Worm (Caenorhabditis elegans) whole organism, L4 larva: ENCODE data around the gene sqv-3.

Experiments used
- F49E8.2 ChIP-seq: sonication (generic microtip); optimal IDR thresholded peaks from 2 replicates; lab custom pipeline; 2016; ENCODE audit warnings: missing compliant biosample characterization, mild to moderate bottlenecking, missing genetic modification characterization, borderline replicate concordance
- ceh-32 ChIP-seq: sonication (generic microtip); optimal IDR thresholded peaks from 2 replicates; lab custom pipeline; 2016; ENCODE audit warnings: mild to moderate bottlenecking, missing genetic modification characterization, missing compliant biosample characterization; ENCODE audit not compliant: poor library complexity
- ceh-44 ChIP-seq: fragments of 200-800 bp; sonication (Bioruptor generic); IDR thresholded peaks from 2 replicates; pipeline ENCODE4 v1.3.6; 2022; ENCODE audit warnings: missing genetic modification reagents, missing genetic modification characterization, missing compliant biosample characterization
- ceh-62 ChIP-seq: sonication (generic microtip); optimal IDR thresholded peaks from 2 replicates; lab custom pipeline; 2017; ENCODE audit warnings: missing biosample characterization, missing genetic modification characterization
- ceh-82 ChIP-seq: sonication (generic microtip); optimal IDR thresholded peaks from 2 replicates; lab custom pipeline; 2017; ENCODE audit warnings: missing biosample characterization, missing genetic modification characterization
- ctbp-1 ChIP-seq: fragments of 200-800 bp; sonication (Bioruptor generic); IDR thresholded peaks from 2 replicates; pipeline ENCODE4 v1.3.6; 2022; ENCODE audit warnings: missing genetic modification reagents, missing genetic modification characterization, missing compliant biosample characterization
- daf-12 ChIP-seq: fragments of 150-350 bp; optimal IDR thresholded peaks from 2 replicates; lab custom pipeline; 2014; ENCODE audit warnings: missing biosample characterization, missing genetic modification reagents, missing genetic modification characterization
- daf-16 ChIP-seq, 3 experiments: sonication (generic microtip); optimal IDR thresholded peaks; 2 replicates each; lab custom pipeline; 2016 to 2017; ENCODE audit warnings: missing genetic modification characterization in 3 of 3, missing genetic modification reagents in 3 of 3, mild to moderate bottlenecking in 2 of 3, missing compliant biosample characterization in 2 of 3, missing biosample characterization in 1 of 3, moderate library complexity in 1 of 3
- duxl-1 ChIP-seq: sonication (generic microtip); optimal IDR thresholded peaks from 2 replicates; lab custom pipeline; 2016; ENCODE audit warnings: mild to moderate bottlenecking, missing genetic modification characterization, moderate library complexity, missing compliant biosample characterization; ENCODE audit not compliant: poor library complexity
- dve-1 ChIP-seq: sonication (generic microtip); optimal IDR thresholded peaks from 2 replicates; lab custom pipeline; 2017; ENCODE audit warnings: antibody characterized with exemption, mild to moderate bottlenecking, missing genetic modification characterization, missing compliant biosample characterization; ENCODE audit not compliant: insufficient read depth
- egl-43 ChIP-seq: fragments of 200-800 bp; sonication (Bioruptor generic); IDR thresholded peaks from 2 replicates; pipeline ENCODE4 v1.3.6; 2022; ENCODE audit warnings: missing genetic modification reagents, missing genetic modification characterization, missing compliant biosample characterization
- gei-8 ChIP-seq: fragments of 200-800 bp; sonication (Bioruptor generic); optimal IDR thresholded peaks from 2 replicates; lab custom pipeline; 2018; ENCODE audit warnings: mild to moderate bottlenecking, missing genetic modification characterization, missing compliant biosample characterization
- hif-1 ChIP-seq, 2 experiments: sonication (generic microtip); optimal IDR thresholded peaks; 2 replicates each; lab custom pipeline; 2016 to 2017; ENCODE audit warnings: missing compliant biosample characterization in 2 of 2, missing genetic modification characterization in 2 of 2, missing genetic modification reagents in 2 of 2, missing genotype in 2 of 2, mild to moderate bottlenecking in 1 of 2
- hmg-1.1 ChIP-seq: fragments of 200-800 bp; sonication (Bioruptor generic); IDR thresholded peaks from 2 replicates; pipeline ENCODE4 v1.3.6; 2022; ENCODE audit warnings: missing genetic modification reagents, missing genetic modification characterization, missing compliant biosample characterization
- jun-1 ChIP-seq: fragments of 150-350 bp; optimal IDR thresholded peaks from 2 replicates; lab custom pipeline; 2014; ENCODE audit warnings: missing biosample characterization, missing genetic modification reagents, missing genetic modification characterization
- lim-7 ChIP-seq: fragments of 200-800 bp; sonication (Bioruptor generic); IDR thresholded peaks from 2 replicates; pipeline ENCODE4 v1.3.6; 2022; ENCODE audit warnings: missing genetic modification characterization, missing compliant biosample characterization
- lin-1 ChIP-seq: fragments of 200-800 bp; sonication (Bioruptor generic); IDR thresholded peaks from 2 replicates; pipeline ENCODE4 v1.3.6; 2022; ENCODE audit warnings: missing genetic modification reagents, missing genetic modification characterization, missing compliant biosample characterization
- lin-15B ChIP-seq: fragments of 150-350 bp; sonication (generic microtip); optimal IDR thresholded peaks from 3 replicates; lab custom pipeline; 2014; ENCODE audit warnings: missing biosample characterization, missing genetic modification characterization
- lin-38 ChIP-seq: fragments of 200-800 bp; sonication (Bioruptor generic); IDR thresholded peaks from 2 replicates; pipeline ENCODE4 v1.3.6; 2022; ENCODE audit warnings: missing genetic modification reagents, missing genetic modification characterization, missing compliant biosample characterization
- lir-3 ChIP-seq: sonication (generic microtip); optimal IDR thresholded peaks from 2 replicates; lab custom pipeline; 2016; ENCODE audit warnings: mild to moderate bottlenecking, missing genetic modification characterization, missing compliant biosample characterization
- lsy-2 ChIP-seq, 2 experiments: fragments of 150-350 bp in 1 of 2; sonication (generic microtip) in 1 of 2; optimal IDR thresholded peaks; 2 replicates each; lab custom pipeline; 2014 to 2017; ENCODE audit warnings: missing biosample characterization in 2 of 2, missing genetic modification characterization in 2 of 2
- madf-5 ChIP-seq, 2 experiments: fragments of 200-800 bp; sonication (Bioruptor generic); IDR thresholded peaks; 2 replicates each; pipeline ENCODE4 v1.3.6; 2022; ENCODE audit warnings: missing compliant biosample characterization in 2 of 2, missing genetic modification characterization in 2 of 2
- madf-9 ChIP-seq: fragments of 200-800 bp; sonication (Bioruptor generic); conservative IDR thresholded peaks from 2 replicates; pipeline ENCODE4 v1.3.6; 2022; ENCODE audit warnings: missing genetic modification reagents, missing genetic modification characterization, missing compliant biosample characterization
- mep-1 ChIP-seq: fragments of 150-350 bp; sonication (generic microtip); optimal IDR thresholded peaks from 3 replicates; lab custom pipeline; 2014; ENCODE audit warnings: missing biosample characterization, missing genetic modification characterization
- mes-2 ChIP-seq: sonication (generic microtip); optimal IDR thresholded peaks from 2 replicates; lab custom pipeline; 2016; ENCODE audit warnings: missing genotype, mild to moderate bottlenecking, missing genetic modification characterization, missing compliant biosample characterization; ENCODE audit not compliant: poor library complexity, severe bottlenecking
- mxl-3 ChIP-seq: fragments of 200-800 bp; sonication (Bioruptor generic); optimal IDR thresholded peaks from 2 replicates; lab custom pipeline; 2018; ENCODE audit warnings: mild to moderate bottlenecking, missing genetic modification characterization, missing compliant biosample characterization
- nhr-102 ChIP-seq: sonication (generic microtip); optimal IDR thresholded peaks from 2 replicates; lab custom pipeline; 2016; ENCODE audit warnings: mild to moderate bottlenecking, missing genetic modification characterization, moderate library complexity, missing compliant biosample characterization
- nhr-111 ChIP-seq: fragments of 200-800 bp; sonication (Bioruptor generic); optimal IDR thresholded peaks from 2 replicates; lab custom pipeline; 2018; ENCODE audit warnings: mild to moderate bottlenecking, missing genetic modification characterization, missing compliant biosample characterization
- nhr-237 ChIP-seq: sonication (generic microtip); optimal IDR thresholded peaks from 2 replicates; lab custom pipeline; 2017; ENCODE audit warnings: missing biosample characterization, missing genetic modification characterization
- nhr-41 ChIP-seq: fragments of 200-800 bp; sonication (Bioruptor generic); IDR thresholded peaks from 2 replicates; pipeline ENCODE4 v1.3.6; 2022; ENCODE audit warnings: missing genetic modification reagents, missing genetic modification characterization, missing compliant biosample characterization
- nhr-48 ChIP-seq: sonication (generic microtip); optimal IDR thresholded peaks from 2 replicates; lab custom pipeline; 2016; ENCODE audit warnings: mild to moderate bottlenecking, missing genetic modification characterization, missing compliant biosample characterization
- nhr-77 ChIP-seq: fragments of 150-350 bp; optimal IDR thresholded peaks from 2 replicates; lab custom pipeline; 2014; ENCODE audit warnings: missing biosample characterization, missing genetic modification characterization
- pqm-1 ChIP-seq: sonication (generic microtip); optimal IDR thresholded peaks from 2 replicates; lab custom pipeline; 2017; ENCODE audit warnings: missing biosample characterization, missing genetic modification characterization
- rbr-2 ChIP-seq: sonication (generic microtip); optimal IDR thresholded peaks from 2 replicates; lab custom pipeline; 2016; ENCODE audit warnings: missing genotype, missing genetic modification characterization, missing compliant biosample characterization
- saeg-2 ChIP-seq: fragments of 200-800 bp; sonication (Bioruptor generic); IDR thresholded peaks from 2 replicates; pipeline ENCODE4 v1.3.6; 2022; ENCODE audit warnings: missing genetic modification reagents, missing genetic modification characterization, missing compliant biosample characterization
- sdz-12 ChIP-seq: fragments of 200-800 bp; sonication (Bioruptor generic); optimal IDR thresholded peaks from 2 replicates; lab custom pipeline; 2018; ENCODE audit warnings: mild to moderate bottlenecking, missing genetic modification characterization, missing compliant biosample characterization
- snpc-1.2 ChIP-seq: fragments of 200-800 bp; sonication (Bioruptor generic); IDR thresholded peaks from 2 replicates; pipeline ENCODE4 v1.3.6; 2022; ENCODE audit warnings: missing genetic modification reagents, missing genetic modification characterization, missing compliant biosample characterization
- spr-1 ChIP-seq: sonication (generic microtip); optimal IDR thresholded peaks from 2 replicates; lab custom pipeline; 2016; ENCODE audit warnings: mild to moderate bottlenecking, missing genetic modification characterization, missing compliant biosample characterization
- spr-3 ChIP-seq: fragments of 200-800 bp; sonication (Bioruptor generic); optimal IDR thresholded peaks from 2 replicates; lab custom pipeline; 2018; ENCODE audit warnings: mild to moderate bottlenecking, missing genetic modification characterization, missing compliant biosample characterization
- tra-1 ChIP-seq: fragments of 200-800 bp; sonication (Bioruptor generic); IDR thresholded peaks from 2 replicates; pipeline ENCODE4 v1.3.6; 2022; ENCODE audit warnings: missing genetic modification reagents, missing genetic modification characterization, missing compliant biosample characterization
- unc-130 ChIP-seq: sonication (generic microtip); optimal IDR thresholded peaks from 2 replicates; lab custom pipeline; 2016; ENCODE audit warnings: missing genetic modification reagents, missing genetic modification characterization, missing compliant biosample characterization
- unc-39 ChIP-seq: sonication (generic microtip); optimal IDR thresholded peaks from 2 replicates; lab custom pipeline; 2017; ENCODE audit warnings: missing biosample characterization, missing genetic modification characterization
- unc-62 ChIP-seq, 3 experiments: fragments of 150-350 bp in 1 of 3; sonication (generic microtip); optimal IDR thresholded peaks in 2 of 3; peaks in 1 of 3; 1 replicate in 1 of 3; 2 replicates in 2 of 3; lab custom pipeline; 2014 to 2017; ENCODE audit warnings: missing biosample characterization in 3 of 3, missing genetic modification characterization in 3 of 3, missing genetic modification reagents in 3 of 3, missing genotype in 1 of 3
- vab-7 ChIP-seq: fragments of 200-800 bp; sonication (Bioruptor generic); IDR thresholded peaks from 2 replicates; pipeline ENCODE4 v1.3.6; 2022; ENCODE audit warnings: missing genetic modification reagents, missing genetic modification characterization, missing compliant biosample characterization
- zip-11 ChIP-seq: fragments of 200-800 bp; sonication (Bioruptor generic); IDR thresholded peaks from 2 replicates; pipeline ENCODE4 v1.3.6; 2022; ENCODE audit warnings: missing genetic modification characterization, missing compliant biosample characterization

Gene sqv-3

DNA sequence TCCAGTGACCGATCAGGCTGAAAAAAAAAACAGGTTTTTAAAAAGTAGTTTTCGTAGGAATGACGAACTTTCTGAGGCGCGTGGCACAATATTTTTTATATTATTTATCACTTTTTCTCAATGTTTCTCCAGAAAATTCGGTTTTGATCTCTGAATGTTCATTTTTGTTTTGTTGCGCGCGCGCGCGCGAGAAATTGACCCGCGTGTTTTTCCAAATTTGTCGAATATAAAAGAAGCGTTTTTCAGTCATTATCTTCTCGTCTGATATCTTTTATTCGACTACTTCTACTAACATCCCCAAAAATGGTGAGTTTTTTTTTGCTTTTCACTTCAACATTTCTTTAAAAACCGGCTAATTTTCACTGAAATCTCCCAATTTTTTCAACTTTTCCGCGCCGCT lies 21.3 kb downstream of the sqv-3 start, which contains the start of gene rmd-1:
Gene rmd-1, plus strand, starts transcription at position 247 of the 400 bp plus-strand sequence.
- TF ChIP-seq ceh-82 (no peak), lsy-2 (tag; optimal IDR thresholded peaks at IDR 0.05; lab: Kevin White, UChicago) (no peak), spr-1 (tag; lab: Kevin White, UChicago) (no peak), lin-38 (GFP tag; lab: Robert Waterston, UW) (peak; percentile 51), lin-1 (GFP tag; lab: Robert Waterston, UW) (no peak), spr-3 (no peak), hmg-1.1 (no peak)

DNA sequence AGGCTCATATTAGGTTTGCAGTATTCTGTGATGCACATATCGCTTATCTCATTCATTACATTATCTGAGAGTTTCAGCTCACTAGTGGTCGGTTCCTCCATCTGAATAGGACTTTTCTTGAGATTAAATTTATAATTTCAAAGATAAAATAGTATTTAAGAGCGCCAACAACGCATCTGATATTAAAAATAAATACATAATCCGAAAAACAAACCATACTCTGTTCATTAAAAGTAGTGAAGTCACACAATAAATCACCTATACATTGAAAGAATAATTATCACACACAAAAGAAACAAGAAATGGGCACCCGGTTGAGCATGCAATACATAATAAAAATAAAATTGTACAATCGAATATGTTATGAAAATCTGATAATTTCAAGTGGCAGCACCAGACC lies 22.7 kb downstream of the sqv-3 start, which contains the start of gene vps-53:
Gene vps-53, minus strand, starts transcription at position 101 of the 400 bp plus-strand sequence.
- TF ChIP-seq lin-1 (GFP tag; lab: Robert Waterston, UW) (no peak), lir-3 (no peak), pqm-1 (tag; lab: Kevin White, UChicago) (no peak), sdz-12 (GFP tag; lab: Kevin White, UChicago) (no peak), daf-12 (no peak), nhr-77 (tag; lab: Kevin White, UChicago) (no peak), rbr-2 (tag; lab: Kevin White, UChicago) (no peak), mep-1 (tag; lab: Kevin White, UChicago) (no peak), madf-9 (GFP tag; lab: Robert Waterston, UW) (no peak), ctbp-1 (no peak), unc-130 (GFP tag; lab: Kevin White, UChicago) (no peak), ceh-32 (tag; lab: Kevin White, UChicago) (no peak), vab-7 (no peak)

DNA sequence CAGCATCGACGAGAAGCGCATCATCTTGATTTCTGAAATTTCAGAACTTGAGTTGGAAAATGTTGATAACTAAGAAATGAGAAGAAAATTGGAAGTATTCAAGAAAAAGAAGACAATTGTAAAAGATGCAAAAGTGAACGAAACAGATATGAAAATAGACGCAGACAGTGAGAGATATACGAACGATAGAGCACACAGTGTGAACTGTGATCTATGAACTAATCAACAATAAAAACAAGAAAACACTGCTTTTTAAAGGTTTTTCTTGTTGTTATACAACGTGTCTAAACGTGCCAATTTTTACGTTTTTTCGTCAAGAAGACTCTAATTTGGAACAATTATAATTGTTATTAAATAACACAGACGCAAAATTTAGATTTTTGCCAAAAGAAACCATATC lies 27.3 kb downstream of the sqv-3 start, which contains the start of gene ech-6:
Gene ech-6, minus strand, starts transcription at position 32 of the 400 bp plus-strand sequence.
- TF ChIP-seq lin-1 (GFP tag; lab: Robert Waterston, UW) (0 out of 2 replicates have a peak, but pooled peaks have one; percentile 29), nhr-102 (tag; lab: Kevin White, UChicago) (peak; percentile 45), madf-5 (GFP tag; IDR thresholded peaks at IDR 0.05; lab: Robert Waterston, UW) (no peak), lim-7 (GFP tag; lab: Robert Waterston, UW) (no peak), dve-1 (peak; percentile 83), saeg-2 (GFP tag; lab: Robert Waterston, UW) (no peak), nhr-111 (no peak), spr-1 (tag; lab: Kevin White, UChicago) (no peak), lin-15B (tag; lab: Kevin White, UChicago) (no peak), unc-130 (GFP tag; lab: Kevin White, UChicago) (no peak), daf-12 (no peak), unc-39 (tag; lab: Kevin White, UChicago) (no peak), hif-1 (tag; optimal IDR thresholded peaks at IDR 0.05; lab: Kevin White, UChicago) (peak in 1 of 2 experiments; percentile 42), F49E8.2 (tag; lab: Kevin White, UChicago) (no peak), mxl-3 (GFP tag; lab: Kevin White, UChicago) (no peak), unc-62 (GFP tag; optimal IDR thresholded peaks at IDR 0.05 in 1 of 2; lab: Kevin White, UChicago) (no peak), unc-62 (tag; optimal IDR thresholded peaks at IDR 0.05; lab: Kevin White, UChicago) (no peak), rbr-2 (tag; lab: Kevin White, UChicago) (no peak), gei-8 (no peak), sdz-12 (GFP tag; lab: Kevin White, UChicago) (no peak), lin-38 (GFP tag; lab: Robert Waterston, UW) (peak; percentile 51), ceh-32 (tag; lab: Kevin White, UChicago) (no peak), snpc-1.2 (GFP tag; lab: Robert Waterston, UW) (no peak), nhr-48 (tag; lab: Kevin White, UChicago) (peak; percentile 11), mes-2 (peak; percentile 1), egl-43 (GFP tag; lab: Robert Waterston, UW) (no peak), nhr-41 (no peak), daf-16 (GFP tag; optimal IDR thresholded peaks at IDR 0.05; lab: Kevin White, UChicago) (no peak), daf-16 (tag; optimal IDR thresholded peaks at IDR 0.05; lab: Kevin White, UChicago) (peak; percentile 96), jun-1 (tag; lab: Kevin White, UChicago) (no peak), ceh-44 (GFP tag; lab: Robert Waterston, UW) (no peak), nhr-237 (tag; lab: Kevin White, UChicago) (no peak), tra-1 (GFP tag; lab: Robert Waterston, UW) (no peak), duxl-1 (tag; lab: Kevin White, UChicago) (no peak), ceh-62 (tag; lab: Kevin White, UChicago) (no peak), zip-11 (GFP tag; lab: Robert Waterston, UW) (no peak)
